Worm (Caenorhabditis elegans) whole organism, L1 larva: ENCODE measurements around the gene F57G12.2.
A peak's percentile ranks its signal among the peaks of the same experiment; 100 is the strongest.

Experiments
- C16A3.4 ChIP-seq: fragments of 150-350 bp; optimal IDR thresholded peaks from 2 replicates; lab custom pipeline; 2014; ENCODE audit warnings: missing biosample characterization, missing genetic modification characterization
- ama-1 ChIP-seq: fragments of 150-350 bp; optimal IDR thresholded peaks from 2 replicates; lab custom pipeline; 2014
- elt-3 ChIP-seq, 6 experiments: fragments of 150-350 bp in 1 of 6; sonication (generic microtip); optimal IDR thresholded peaks; 2 replicates each; lab custom pipeline; 2017 to 2018; ENCODE audit warnings: missing biosample characterization in 6 of 6, missing genetic modification characterization in 6 of 6, inconsistent platforms in 1 of 6
- lsy-2 ChIP-seq, 2 experiments: fragments of 150-350 bp; optimal IDR thresholded peaks; 2 replicates each; lab custom pipeline; 2014; ENCODE audit warnings: missing biosample characterization in 2 of 2, missing genetic modification characterization in 2 of 2
- mep-1 ChIP-seq: fragments of 150-350 bp; optimal IDR thresholded peaks from 2 replicates; lab custom pipeline; 2014; ENCODE audit warnings: missing biosample characterization, missing genetic modification characterization
- nhr-12 ChIP-seq: sonication (generic microtip); optimal IDR thresholded peaks from 2 replicates; lab custom pipeline; 2017; ENCODE audit warnings: missing biosample characterization, missing genetic modification characterization
- nhr-76 ChIP-seq: sonication (generic microtip); optimal IDR thresholded peaks from 2 replicates; lab custom pipeline; 2017; ENCODE audit warnings: missing biosample characterization, missing genetic modification characterization

DNA sequence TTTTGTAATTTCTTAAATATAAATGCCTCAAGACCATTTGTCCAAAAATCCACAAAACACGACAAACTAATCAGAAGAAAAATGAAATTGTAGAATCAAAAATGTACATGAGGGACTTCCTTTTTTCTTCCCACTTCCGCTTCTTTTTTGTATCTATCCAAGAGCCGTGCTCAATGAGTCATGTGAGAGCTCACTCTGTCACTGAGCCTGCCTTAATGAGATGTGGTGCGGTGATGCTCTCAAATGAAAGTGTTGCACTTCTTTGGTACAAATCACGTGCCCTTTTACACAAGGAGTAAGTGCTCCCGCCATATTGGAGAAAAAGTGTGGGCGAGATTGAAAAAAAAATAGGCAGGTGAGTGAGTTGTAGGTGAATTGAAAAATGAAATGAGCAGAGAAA is 44.5 kb upstream of the F57G12.2 start:
- TF ChIP-seq mep-1 (no peak), C16A3.4 (tag; lab: Kevin White, UChicago) (no peak), ama-1 (lab: Kevin White, UChicago) (no peak), lsy-2 (tag; optimal IDR thresholded peaks at IDR 0.05; lab: Kevin White, UChicago) (peak; percentile 12 to 22), elt-3 (tag; optimal IDR thresholded peaks at IDR 0.05; lab: Kevin White, UChicago) (no peak), nhr-12 (tag; lab: Kevin White, UChicago) (no peak), nhr-76 (no peak)
